Worm (Caenorhabditis elegans): Measurements from ENCODE around the gene clec-61.
A peak's percentile ranks its signal among the peaks of the same experiment; 100 is the strongest.

clec-61 gene

ce11 chrII:10471247-10471646 lies 19.1 kb downstream of the clec-61 start, which contains the start of gene ZK666.1:
Gene ZK666.1, minus strand, starts transcription at chrII:10471347.
- TF ChIP-seq nhr-237 (tag; optimal IDR thresholded peaks at IDR 0.05), result no peak
- TF ChIP-seq Y55F3AM.14 (GFP tag; optimal IDR thresholded peaks at IDR 0.05), result no peak
- TF ChIP-seq lin-39 (tag; optimal IDR thresholded peaks at IDR 0.05), result no peak
- no peak for TF ChIP-seq fos-1 (tag; optimal IDR thresholded peaks at IDR 0.05)
- TF ChIP-seq nhr-10 (tag; optimal IDR thresholded peaks at IDR 0.05), result no peak
- TF ChIP-seq ceh-16 (tag; optimal IDR thresholded peaks at IDR 0.05), result no peak
- TF ChIP-seq F13H6.1 (tag; optimal IDR thresholded peaks at IDR 0.05), result no peak
- TF ChIP-seq ztf-1 (GFP tag; conservative IDR thresholded peaks at IDR 0.05), result no peak
- TF ChIP-seq ZK546.5 (tag; optimal IDR thresholded peaks at IDR 0.05), result no peak
- no peak for TF ChIP-seq zag-1 (tag; optimal IDR thresholded peaks at IDR 0.05)
- no peak for TF ChIP-seq nhr-21 (tag; optimal IDR thresholded peaks at IDR 0.05)
- TF ChIP-seq gmeb-1 (tag; optimal IDR thresholded peaks at IDR 0.05), result no peak

ce11 chrII:10470159-10470558 lies 20.2 kb downstream of the clec-61 start, which contains the start of gene clec-143:
Gene clec-143, minus strand, starts transcription at chrII:10470297.
- peak; percentile 78 for TF ChIP-seq skn-1 (tag; optimal IDR thresholded peaks at IDR 0.05)
- no peak for TF ChIP-seq R02D3.7 (tag; optimal IDR thresholded peaks at IDR 0.05)
- peak; percentile 62 for TF ChIP-seq fos-1 (tag; optimal IDR thresholded peaks at IDR 0.05)

ce11 chrII:10466552-10466951 lies 23.8 kb downstream of the clec-61 start, which contains the start of gene tnc-2:
Gene tnc-2, plus strand, starts transcription at chrII:10466852.
- TF ChIP-seq lin-13 (GFP tag; optimal IDR thresholded peaks at IDR 0.05), result no peak
- TF ChIP-seq nhr-10 (tag; optimal IDR thresholded peaks at IDR 0.05), result no peak
- no peak for TF ChIP-seq lsy-2 (tag; optimal IDR thresholded peaks at IDR 0.05)
- no peak for TF ChIP-seq dmd-4 (tag; optimal IDR thresholded peaks at IDR 0.05)
- no peak for TF ChIP-seq egl-27 (tag; optimal IDR thresholded peaks at IDR 0.05)
- no peak for TF ChIP-seq fos-1 (tag; optimal IDR thresholded peaks at IDR 0.05)

ce11 chrII:10464230-10464920 lies 26.0 kb downstream of the clec-61 start, which contains the start of the genes ZK673.6 and sdz-37:
Gene ZK673.6, minus strand, starts transcription at chrII:10464330.
Gene sdz-37, plus strand, starts transcription at chrII:10464870.
- TF ChIP-seq aly-2 (tag; optimal IDR thresholded peaks at IDR 0.05), result no peak
- TF ChIP-seq nhr-25 (tag; optimal IDR thresholded peaks at IDR 0.05), result no peak
- TF ChIP-seq R02D3.7 (tag; optimal IDR thresholded peaks at IDR 0.05), result no peak
- TF ChIP-seq sma-9 (GFP tag; optimal IDR thresholded peaks at IDR 0.05), result no peak
- TF ChIP-seq sma-9 (tag; optimal IDR thresholded peaks at IDR 0.05), result no peak
- no peak for TF ChIP-seq nhr-12 (tag; optimal IDR thresholded peaks at IDR 0.05)
- TF ChIP-seq nhr-11 (tag; optimal IDR thresholded peaks at IDR 0.05), result no peak
- TF ChIP-seq mdl-1 (tag; optimal IDR thresholded peaks at IDR 0.05), result no peak
- no peak for TF ChIP-seq unc-55 (GFP tag; optimal IDR thresholded peaks at IDR 0.05)
- no peak for TF ChIP-seq ztf-4 (tag; optimal IDR thresholded peaks at IDR 0.05)
- TF ChIP-seq nhr-129 (tag; optimal IDR thresholded peaks at IDR 0.05), result no peak
- no peak for TF ChIP-seq mab-5 (tag; optimal IDR thresholded peaks at IDR 0.05)

ce11 chrII:10461207-10461606 lies 29.1 kb downstream of the clec-61 start, which contains the start of gene ZK673.5:
Gene ZK673.5, plus strand, starts transcription at chrII:10461507.
- TF ChIP-seq sma-9 (GFP tag; optimal IDR thresholded peaks at IDR 0.05), result no peak
- no peak for TF ChIP-seq sma-9 (tag; optimal IDR thresholded peaks at IDR 0.05)
- TF ChIP-seq crh-2 (tag; optimal IDR thresholded peaks at IDR 0.05), result no peak
- no peak for TF ChIP-seq unc-62 (GFP tag; optimal IDR thresholded peaks at IDR 0.05)
- no peak for TF ChIP-seq skn-1 (tag; optimal IDR thresholded peaks at IDR 0.05)
- no peak for TF ChIP-seq egl-27 (tag; optimal IDR thresholded peaks at IDR 0.05)
- TF ChIP-seq zag-1 (tag; optimal IDR thresholded peaks at IDR 0.05), result no peak
- no peak for TF ChIP-seq ceh-16 (tag; optimal IDR thresholded peaks at IDR 0.05)
- no peak for TF ChIP-seq nhr-129 (tag; optimal IDR thresholded peaks at IDR 0.05)
- TF ChIP-seq nhr-23 (tag; optimal IDR thresholded peaks at IDR 0.05), result no peak
- no peak for TF ChIP-seq mab-5 (tag; optimal IDR thresholded peaks at IDR 0.05)
- TF ChIP-seq ceh-82 (tag; optimal IDR thresholded peaks at IDR 0.05), result no peak
- TF ChIP-seq sem-4 (tag; optimal IDR thresholded peaks at IDR 0.05), result no peak
- TF ChIP-seq lin-39 (tag; optimal IDR thresholded peaks at IDR 0.05), result no peak
